Worm (Caenorhabditis elegans): ENCODE data around the gene B0252.1.

B0252.1 gene

ce11 chrII:6891176-6891575, 28.3 kb upstream of the B0252.1 start (continued):
- TF ChIP-seq alr-1 (tag; optimal IDR thresholded peaks at IDR 0.05), result no peak
- TF ChIP-seq dmd-4 (tag; optimal IDR thresholded peaks at IDR 0.05), result no peak
- no peak for TF ChIP-seq ZK546.5 (tag; optimal IDR thresholded peaks at IDR 0.05)
- no peak for TF ChIP-seq elt-3 (tag; optimal IDR thresholded peaks at IDR 0.05)
- TF ChIP-seq R02D3.7 (tag; optimal IDR thresholded peaks at IDR 0.05), result no peak
- TF ChIP-seq nhr-23 (tag; optimal IDR thresholded peaks at IDR 0.05), result no peak
- TF ChIP-seq nhr-21 (tag; optimal IDR thresholded peaks at IDR 0.05), result peak; percentile 78
- TF ChIP-seq snpc-4 (tag; optimal IDR thresholded peaks at IDR 0.05), result peak; percentile 21
- peak; percentile 7 for TF ChIP-seq gmeb-1 (tag; optimal IDR thresholded peaks at IDR 0.05)

DNA sequence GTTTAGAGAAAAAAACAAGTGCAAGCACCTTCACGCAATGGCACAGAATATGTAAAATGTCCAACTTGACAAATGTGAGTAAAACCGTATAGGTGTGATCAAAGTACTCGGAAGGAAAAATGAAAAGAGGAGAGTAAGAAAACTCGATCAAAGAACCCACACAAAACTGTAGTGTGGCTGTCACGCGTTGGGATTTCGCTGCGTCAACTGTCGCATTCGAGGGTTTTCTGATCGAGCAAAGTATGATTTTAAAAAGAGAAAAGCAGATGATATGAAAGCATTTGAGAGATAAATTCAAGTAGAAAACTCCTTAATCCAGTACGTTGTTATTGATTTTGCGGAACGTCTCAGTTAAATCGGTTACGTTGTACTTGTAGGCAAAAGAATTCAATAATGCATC, 27.6 kb upstream of the B0252.1 start:
- TF ChIP-seq sma-9 (GFP tag; optimal IDR thresholded peaks at IDR 0.05) (peak; percentile 87), sma-9 (tag; optimal IDR thresholded peaks at IDR 0.05) (no peak), ZK546.5 (tag; optimal IDR thresholded peaks at IDR 0.05) (no peak), C34F6.9 (tag; optimal IDR thresholded peaks at IDR 0.05) (peak; percentile 11), alr-1 (tag; optimal IDR thresholded peaks at IDR 0.05) (no peak), ztf-4 (tag; optimal IDR thresholded peaks at IDR 0.05) (no peak), nhr-23 (tag; optimal IDR thresholded peaks at IDR 0.05) (no peak), nhr-11 (tag; optimal IDR thresholded peaks at IDR 0.05) (no peak), lin-39 (tag; optimal IDR thresholded peaks at IDR 0.05) (no peak), zag-1 (tag; optimal IDR thresholded peaks at IDR 0.05) (no peak), nhr-25 (tag; optimal IDR thresholded peaks at IDR 0.05) (peak; percentile 36), gmeb-1 (tag; optimal IDR thresholded peaks at IDR 0.05) (peak; percentile 50), sma-3 (GFP tag; optimal IDR thresholded peaks at IDR 0.05) (peak; percentile 74), ztf-11 (tag; optimal IDR thresholded peaks at IDR 0.05) (no peak), unc-39 (tag; optimal IDR thresholded peaks at IDR 0.05) (no peak), sem-4 (tag; optimal IDR thresholded peaks at IDR 0.05) (no peak), ama-1 (optimal IDR thresholded peaks at IDR 0.05) (peak; percentile 59), unc-55 (GFP tag; optimal IDR thresholded peaks at IDR 0.05) (no peak), lsy-2 (tag; optimal IDR thresholded peaks at IDR 0.05) (peak in 1 of 2 experiments; percentile 47), nhr-12 (tag; optimal IDR thresholded peaks at IDR 0.05) (no peak), mbf-1 (tag; optimal IDR thresholded peaks at IDR 0.05) (no peak), elt-1 (tag; optimal IDR thresholded peaks at IDR 0.05) (no peak), ceh-16 (tag; optimal IDR thresholded peaks at IDR 0.05) (no peak), unc-62 (GFP tag; optimal IDR thresholded peaks at IDR 0.05) (no peak), aly-2 (tag; optimal IDR thresholded peaks at IDR 0.05) (no peak), peb-1 (tag; optimal IDR thresholded peaks at IDR 0.05) (no peak), mab-5 (tag; optimal IDR thresholded peaks at IDR 0.05) (no peak), nhr-6 (tag; optimal IDR thresholded peaks at IDR 0.05) (peak; percentile 47), egl-27 (tag; optimal IDR thresholded peaks at IDR 0.05) (no peak), skn-1 (tag; optimal IDR thresholded peaks at IDR 0.05) (no peak), snpc-4 (tag; optimal IDR thresholded peaks at IDR 0.05) (no peak), nhr-237 (tag; optimal IDR thresholded peaks at IDR 0.05) (no peak), dmd-4 (tag; optimal IDR thresholded peaks at IDR 0.05) (no peak), Y55F3AM.14 (GFP tag; optimal IDR thresholded peaks at IDR 0.05) (peak; percentile 6), nhr-77 (tag; optimal IDR thresholded peaks at IDR 0.05) (no peak), blmp-1 (tag; optimal IDR thresholded peaks at IDR 0.05; ENCODE audit: insufficient read depth) (peak; percentile 73), lin-11 (tag; optimal IDR thresholded peaks at IDR 0.05) (no peak), F13H6.1 (tag; optimal IDR thresholded peaks at IDR 0.05) (peak; percentile 68), nhr-129 (tag; optimal IDR thresholded peaks at IDR 0.05) (peak; percentile 89), ceh-82 (tag; optimal IDR thresholded peaks at IDR 0.05) (no peak), nhr-21 (tag; optimal IDR thresholded peaks at IDR 0.05) (peak; percentile 78), ztf-1 (GFP tag; conservative IDR thresholded peaks at IDR 0.05) (no peak), nhr-10 (tag; optimal IDR thresholded peaks at IDR 0.05) (no peak), lin-13 (GFP tag; optimal IDR thresholded peaks at IDR 0.05) (no peak), R02D3.7 (tag; optimal IDR thresholded peaks at IDR 0.05) (no peak), crh-2 (tag; optimal IDR thresholded peaks at IDR 0.05) (peak; percentile 60), fos-1 (tag; optimal IDR thresholded peaks at IDR 0.05) (peak; percentile 64), elt-3 (tag; optimal IDR thresholded peaks at IDR 0.05) (no peak), mdl-1 (tag; optimal IDR thresholded peaks at IDR 0.05) (peak in 1 of 2 experiments; percentile 42)
